Worm (Caenorhabditis elegans) whole organism, midembryonic: ENCODE results near the gene T09B9.4.

Source experiments
- med-1 ChIP-seq: sonication (generic microtip); optimal IDR thresholded peaks from 2 replicates; lab custom pipeline; 2017; ENCODE audit warnings: missing genetic modification characterization, mild to moderate bottlenecking, missing compliant biosample characterization, antibody characterized with exemption, missing genetic modification reagents; ENCODE audit not compliant: insufficient read depth
- ref-1 ChIP-seq: fragments of 200-800 bp; sonication (Bioruptor generic); conservative IDR thresholded peaks from 2 replicates; pipeline ENCODE4 v1.3.6; 2022; ENCODE audit warnings: missing genetic modification reagents, missing genetic modification characterization, missing compliant biosample characterization

- no peak for TF ChIP-seq med-1
- no peak for TF ChIP-seq ref-1 (GFP tag; lab: Robert Waterston, UW)
Measured at ce11 chrX:9735479-9735878, 38.7 kb downstream of the T09B9.4 start.
